Worm (Caenorhabditis elegans) whole organism, L3 larva: Measurements from ENCODE around the gene sdz-38.

Experiments used
- nhr-28 ChIP-seq: fragments of 150-350 bp; optimal IDR thresholded peaks from 2 replicates; lab custom pipeline; 2014; ENCODE audit warnings: missing biosample characterization, missing genetic modification characterization
- unc-39 ChIP-seq: sonication (generic microtip); optimal IDR thresholded peaks from 4 replicates; lab custom pipeline; 2017; ENCODE audit warnings: missing biosample characterization, missing genetic modification characterization

DNA sequence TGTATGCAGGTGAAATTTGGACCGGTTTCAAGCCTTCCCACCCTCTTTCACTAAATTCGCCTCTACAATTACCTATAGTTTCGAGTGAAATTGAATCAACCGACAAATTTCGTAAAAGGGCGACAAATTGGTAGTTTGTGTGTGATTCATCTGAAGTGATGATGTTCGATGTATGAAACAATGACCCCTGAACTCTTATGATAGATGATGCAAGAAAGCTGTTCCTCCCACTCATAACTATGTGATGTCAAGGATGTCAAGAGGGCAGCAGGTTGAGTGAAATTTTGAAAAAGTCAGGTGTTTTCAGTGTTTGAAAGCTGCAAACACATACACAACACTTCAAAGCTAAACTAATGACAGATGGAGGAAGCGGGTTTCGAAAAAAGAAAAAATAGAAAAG lies 30.8 kb upstream of the sdz-38 start:
- TF ChIP-seq nhr-28 (tag; lab: Kevin White, UChicago) (no peak), unc-39 (tag; lab: Kevin White, UChicago) (no peak)
